Worm (Caenorhabditis elegans) whole organism, midembryonic: ENCODE results near the gene T13C5.9.

Source experiments
- T22C8.4 ChIP-seq: fragments of 200-800 bp; sonication (Bioruptor generic); IDR thresholded peaks from 2 replicates; pipeline ENCODE4 v1.3.6; 2022; ENCODE audit warnings: missing genetic modification characterization, missing compliant biosample characterization
- cog-1 ChIP-seq: sonication (generic microtip); optimal IDR thresholded peaks from 2 replicates; lab custom pipeline; 2016; ENCODE audit warnings: missing genetic modification characterization, missing compliant biosample characterization
- flt-1 ChIP-seq: fragments of 200-800 bp; sonication (Bioruptor generic); IDR thresholded peaks from 2 replicates; pipeline ENCODE4 v1.3.6; 2022; ENCODE audit warnings: missing genetic modification characterization, missing compliant biosample characterization
- med-1 ChIP-seq: sonication (generic microtip); optimal IDR thresholded peaks from 2 replicates; lab custom pipeline; 2017; ENCODE audit warnings: missing genetic modification characterization, mild to moderate bottlenecking, missing compliant biosample characterization, antibody characterized with exemption, missing genetic modification reagents; ENCODE audit not compliant: insufficient read depth
- ztf-23 ChIP-seq: fragments of 200-800 bp; sonication (Bioruptor generic); IDR thresholded peaks from 2 replicates; pipeline ENCODE4 v1.3.6; 2022; ENCODE audit warnings: missing genetic modification reagents, missing genetic modification characterization, missing compliant biosample characterization

ce11 chrX:6238973-6239372 is 48.9 kb downstream of the T13C5.9 start, which contains the start of gene rml-3:
- no peak for TF ChIP-seq cog-1 (tag; lab: Kevin White, UChicago)
- TF ChIP-seq T22C8.4, result no peak
- no peak for TF ChIP-seq ztf-23 (GFP tag; lab: Robert Waterston, UW)
- TF ChIP-seq med-1 (GFP tag; lab: Kevin White, UChicago), result no peak
- no peak for TF ChIP-seq flt-1
